Fruit fly (Drosophila melanogaster): ENCODE data around the gene Arp5.

Arp5 gene

DNA sequence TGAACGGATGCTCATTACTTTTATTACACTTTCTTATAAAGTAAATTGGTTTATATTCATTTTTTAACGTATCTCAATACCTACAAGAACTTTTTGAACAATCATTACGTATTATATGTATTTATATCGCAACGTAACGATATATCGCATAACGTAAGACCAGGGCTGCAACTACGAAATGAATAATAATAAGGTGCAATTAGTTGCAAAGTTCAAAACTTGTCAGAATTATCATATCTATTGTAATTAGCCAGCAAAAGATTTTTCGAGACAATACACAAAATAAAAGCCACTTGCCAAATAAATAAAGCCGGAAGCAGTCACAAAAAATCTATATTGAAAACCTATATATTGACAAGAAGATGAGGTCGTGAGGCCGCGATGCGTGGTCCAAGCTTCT is 30.0 kb downstream of the Arp5 start (continued):
- TF ChIP-seq Ets21C (GFP tag; optimal IDR thresholded peaks at IDR 0.05) (peak; percentile 43), spab (GFP tag; optimal IDR thresholded peaks at IDR 0.05) (no peak), CG8319 (GFP tag; optimal IDR thresholded peaks at IDR 0.05) (no peak), CG7368 (GFP tag; optimal IDR thresholded peaks at IDR 0.05) (no peak), CG3032 (tag; optimal IDR thresholded peaks at IDR 0.05) (no peak), Ets96B (tag; optimal IDR thresholded peaks at IDR 0.05) (no peak), salr (GFP tag; optimal IDR thresholded peaks at IDR 0.05) (peak in 1 of 2 experiments; percentile 5)

DNA sequence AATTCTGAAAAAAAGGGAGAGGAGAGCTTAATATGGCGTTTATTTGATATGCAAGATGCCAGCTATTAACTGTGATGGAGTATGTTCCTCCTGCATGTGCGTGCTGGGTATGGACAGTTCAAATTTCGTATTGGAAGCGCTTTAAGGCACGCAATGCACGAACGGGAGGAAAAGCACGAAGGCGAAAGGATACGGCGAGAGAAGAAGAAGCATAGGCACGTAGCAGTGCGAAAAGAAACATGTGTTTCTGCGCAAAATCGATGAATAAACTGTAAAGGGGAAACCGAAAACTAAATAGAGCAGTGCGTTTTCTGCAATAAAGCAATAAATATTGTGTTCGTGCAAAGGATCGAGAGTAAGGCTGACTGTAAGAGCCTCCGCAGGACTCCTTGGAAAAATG is 30.6 kb downstream of the Arp5 start, which contains the start of gene CG14314:
Gene CG14314, plus strand, starts transcription at position 243 of the 400 bp plus-strand sequence.
- TF ChIP-seq salr (GFP tag; optimal IDR thresholded peaks at IDR 0.05) (no peak), svp (GFP tag) (no peak), OdsH (GFP tag; optimal IDR thresholded peaks at IDR 0.05) (no peak), lz (GFP tag; optimal IDR thresholded peaks at IDR 0.05) (no peak), Sox102F (GFP tag; optimal IDR thresholded peaks at IDR 0.05) (no peak), CG8632 (GFP tag; optimal IDR thresholded peaks at IDR 0.05) (no peak), CG6808 (GFP tag; optimal IDR thresholded peaks at IDR 0.05) (no peak), Met (GFP tag; optimal IDR thresholded peaks at IDR 0.05) (no peak), Hr38 (GFP tag; optimal IDR thresholded peaks at IDR 0.05) (no peak), dac (GFP tag; optimal IDR thresholded peaks at IDR 0.05) (no peak), Blimp-1 (GFP tag; optimal IDR thresholded peaks at IDR 0.05) (no peak)

DNA sequence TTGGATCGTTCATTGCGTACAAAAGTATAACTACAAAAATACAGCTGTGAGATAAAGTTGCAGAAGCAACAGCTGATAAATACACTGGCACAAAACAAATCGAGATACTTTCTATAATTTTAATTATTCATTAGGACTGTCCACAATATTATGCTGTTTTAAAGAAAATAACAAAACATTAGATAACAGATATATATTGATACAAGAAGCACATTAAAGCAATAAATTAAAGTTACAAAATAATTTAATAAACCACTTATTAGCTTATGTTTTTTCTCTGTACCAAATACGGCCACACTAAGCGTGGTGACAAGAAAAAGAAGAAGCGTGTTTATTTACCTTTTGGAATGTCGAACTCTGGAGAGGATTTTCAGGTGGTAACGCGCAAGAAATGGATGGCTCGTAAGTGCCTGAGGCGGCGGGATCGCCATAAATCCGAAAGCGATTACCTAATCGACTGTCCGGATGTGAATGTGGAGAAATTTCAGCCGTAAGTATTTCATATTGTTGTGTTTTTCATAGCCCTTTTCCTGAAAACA is 35.0 kb downstream of the Arp5 start, which contains the start of the genes CG7988 and CG7183:
Gene CG7988, plus strand, starts transcription at position 316 of the 539 bp plus-strand sequence.
Gene CG7183, minus strand, starts transcription at position 489 of the 539 bp plus-strand sequence.
- TF ChIP-seq CG32006 (GFP tag; optimal IDR thresholded peaks at IDR 0.05) (peak; percentile 98), OdsH (GFP tag; optimal IDR thresholded peaks at IDR 0.05) (peak; percentile 99), CG10669 (GFP tag; optimal IDR thresholded peaks at IDR 0.05) (peak; percentile 97), CG3032 (tag; optimal IDR thresholded peaks at IDR 0.05) (peak; percentile 99), CG31627 (GFP tag; optimal IDR thresholded peaks at IDR 0.05) (peak; percentile 99), Sox14 (GFP tag; optimal IDR thresholded peaks at IDR 0.05) (peak; percentile 98), esn (GFP tag; optimal IDR thresholded peaks at IDR 0.05) (peak; percentile 99), svp (GFP tag) (peak; percentile 99), spab (GFP tag; optimal IDR thresholded peaks at IDR 0.05) (peak; percentile 90), cyc (GFP tag; optimal IDR thresholded peaks at IDR 0.05) (peak; percentile 97), Ets21C (GFP tag; optimal IDR thresholded peaks at IDR 0.05) (peak; percentile 97), Hr39 (GFP tag; optimal IDR thresholded peaks at IDR 0.05) (peak; percentile 98), Sox15 (GFP tag; optimal IDR thresholded peaks at IDR 0.05) (peak; percentile 97), CG9139 (GFP tag; optimal IDR thresholded peaks at IDR 0.05) (peak; percentile 93), lz (GFP tag; optimal IDR thresholded peaks at IDR 0.05) (peak; percentile 99), Eip75B (GFP tag; optimal IDR thresholded peaks at IDR 0.05) (peak; percentile 98), CG8119 (GFP tag; IDR thresholded peaks at IDR 0.05) (peak; percentile 97), net (GFP tag; optimal IDR thresholded peaks at IDR 0.05) (peak; percentile 97), dac (GFP tag; optimal IDR thresholded peaks at IDR 0.05) (peak; percentile 80), CG16779 (tag; optimal IDR thresholded peaks at IDR 0.05) (peak; percentile 89), CG11762 (GFP tag; optimal IDR thresholded peaks at IDR 0.05; ENCODE audit: insufficient read depth) (peak; percentile 92), acj6 (GFP tag; optimal IDR thresholded peaks at IDR 0.05) (peak; percentile 98), CG11294 (GFP tag; IDR thresholded peaks at IDR 0.05) (peak; percentile 97), fd59A (GFP tag; optimal IDR thresholded peaks at IDR 0.05) (peak; percentile 95), CG6276 (GFP tag; optimal IDR thresholded peaks at IDR 0.05) (peak; percentile 88), CG6808 (GFP tag; optimal IDR thresholded peaks at IDR 0.05) (peak; percentile 93), Blimp-1 (GFP tag; optimal IDR thresholded peaks at IDR 0.05) (peak; percentile 85), CG34406 (GFP tag; optimal IDR thresholded peaks at IDR 0.05) (peak; percentile 98), ss (GFP tag; optimal IDR thresholded peaks at IDR 0.05) (peak; percentile 86 to 95), Gug (GFP tag; IDR thresholded peaks at IDR 0.05) (peak; percentile 99), CG6163 (GFP tag; IDR thresholded peaks at IDR 0.05) (peak; percentile 98), fkh (GFP tag; optimal IDR thresholded peaks at IDR 0.05) (peak; percentile 98), Eip93F (GFP tag; optimal IDR thresholded peaks at IDR 0.05) (peak; percentile 82), pdm3 (GFP tag; optimal IDR thresholded peaks at IDR 0.05) (peak; percentile 99), Hr4 (GFP tag; optimal IDR thresholded peaks at IDR 0.05) (peak; percentile 98), Lpt (GFP tag; optimal IDR thresholded peaks at IDR 0.05) (peak; percentile 92), dsx (GFP tag; optimal IDR thresholded peaks at IDR 0.05; ENCODE audit: poor library complexity, severe bottlenecking) (peak; percentile 97), vri (GFP tag; optimal IDR thresholded peaks at IDR 0.05) (no peak), Met (GFP tag; optimal IDR thresholded peaks at IDR 0.05) (peak; percentile 98)

Data from whole organism, prepupa.